Fruit fly (Drosophila melanogaster) whole organism, adult: Measurements from ENCODE around the gene Ald2.

Source experiments
- CG1620 ChIP-seq: fragments of 200-800 bp; sonication (Bioruptor generic); optimal IDR thresholded peaks from 2 replicates; lab custom pipeline; 2016; ENCODE audit warnings: missing biosample characterization, missing genetic modification characterization
- CG7101 ChIP-seq: fragments of 200-800 bp; sonication (Bioruptor generic); optimal IDR thresholded peaks from 2 replicates; lab custom pipeline; 2018; ENCODE audit warnings: missing biosample characterization, mild to moderate bottlenecking, missing genetic modification characterization, moderate library complexity
- Crg-1 ChIP-seq: fragments of 200-800 bp; sonication (Bioruptor generic); optimal IDR thresholded peaks from 2 replicates; lab custom pipeline; 2016; ENCODE audit warnings: missing biosample characterization, missing genetic modification characterization
- Mnt ChIP-seq: fragments of 200-800 bp; sonication (Bioruptor generic); optimal IDR thresholded peaks from 2 replicates; lab custom pipeline; 2016; ENCODE audit warnings: missing biosample characterization, mild to moderate bottlenecking, missing genetic modification characterization
- kay ChIP-seq: fragments of 200-800 bp; sonication (Bioruptor generic); peaks from one replicate; lab custom pipeline; 2016; ENCODE audit warnings: missing biosample characterization, missing genetic modification characterization, borderline replicate concordance
- pad ChIP-seq: fragments of 200-800 bp; sonication (Bioruptor generic); optimal IDR thresholded peaks from 3 replicates; lab custom pipeline; 2017; ENCODE audit warnings: missing biosample characterization, missing genetic modification characterization, mild to moderate bottlenecking, moderate library complexity, missing genetic modification reagents

DNA sequence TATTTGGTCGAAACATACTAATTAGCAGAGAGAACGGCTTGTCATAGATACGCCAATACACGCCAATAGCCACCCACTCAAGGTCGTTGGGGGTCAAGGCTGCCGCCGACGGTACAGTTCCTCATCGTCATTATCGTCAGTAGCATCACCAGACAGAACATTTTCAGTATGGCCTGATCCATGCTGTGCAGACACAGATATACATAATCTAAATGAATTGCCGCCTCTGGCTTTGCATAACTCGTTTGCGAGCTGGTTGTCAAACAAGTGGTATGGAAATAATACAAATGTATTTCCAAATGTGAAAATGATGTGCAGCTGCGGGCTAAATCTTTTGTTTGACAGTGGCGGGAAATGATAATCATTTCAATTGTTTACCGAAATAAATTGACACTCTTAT lies 49.3 kb downstream of the Ald2 start:
- no peak for TF ChIP-seq pad (GFP tag; lab: Kevin White, UChicago)
- TF ChIP-seq kay (GFP tag; lab: Kevin White, UChicago): no peak
- TF ChIP-seq CG1620 (GFP tag; lab: Kevin White, UChicago): no peak
- no peak for TF ChIP-seq Crg-1 (GFP tag; lab: Kevin White, UChicago)
- no peak for TF ChIP-seq CG7101 (tag; lab: Kevin White, UChicago)
- no peak for TF ChIP-seq Mnt (GFP tag; lab: Kevin White, UChicago)
